Fruit fly (Drosophila melanogaster) whole organism, embryonic: ENCODE data around the gene Cenp-C.

Experiments
- Aef1 ChIP-seq: fragments of 200-800 bp; sonication (Bioruptor generic); IDR thresholded peaks from 3 replicates; pipeline ENCODE4 v1.3.6; 2022; ENCODE audit warnings: missing biosample characterization, missing genetic modification characterization
- B-H2 ChIP-seq: fragments of 200-800 bp; sonication (Bioruptor generic); optimal IDR thresholded peaks from 2 replicates; lab custom pipeline; 2018; ENCODE audit warnings: missing biosample characterization, mild to moderate bottlenecking, missing genetic modification characterization
- Bgb ChIP-seq: fragments of 200-800 bp; sonication (Bioruptor generic); IDR thresholded peaks from 2 replicates; pipeline ENCODE4 v1.3.6; 2022; ENCODE audit warnings: missing biosample characterization, missing genetic modification characterization; ENCODE audit not compliant: partially characterized antibody
- CG10979 ChIP-seq: fragments of 200-800 bp; sonication (Bioruptor generic); optimal IDR thresholded peaks from 2 replicates; lab custom pipeline; 2018; ENCODE audit warnings: missing biosample characterization, mild to moderate bottlenecking, missing genetic modification characterization, moderate library complexity
- CG12155 ChIP-seq: fragments of 200-800 bp; sonication (Bioruptor generic); optimal IDR thresholded peaks from 3 replicates; lab custom pipeline; 2016; ENCODE audit warnings: missing biosample characterization, missing genetic modification characterization
- CG12299 ChIP-seq: fragments of 200-800 bp; sonication (Bioruptor generic); optimal IDR thresholded peaks from 2 replicates; lab custom pipeline; 2018; ENCODE audit warnings: missing biosample characterization, mild to moderate bottlenecking, missing genetic modification characterization
- CG1529 ChIP-seq: fragments of 200-800 bp; sonication (Bioruptor generic); optimal IDR thresholded peaks from 3 replicates; lab custom pipeline; 2018; ENCODE audit warnings: missing biosample characterization, missing genetic modification characterization
- CG15479 ChIP-seq: fragments of 200-800 bp; sonication (Bioruptor generic); optimal IDR thresholded peaks from 3 replicates; lab custom pipeline; 2019; ENCODE audit warnings: missing biosample characterization, mild to moderate bottlenecking, missing genetic modification characterization, moderate library complexity
- CG16779 ChIP-seq: fragments of 200-800 bp; sonication (Bioruptor generic); IDR thresholded peaks from 2 replicates; pipeline ENCODE4 v1.3.6; 2022; ENCODE audit warnings: missing biosample characterization, missing genetic modification characterization
- CG17612 ChIP-seq: fragments of 200-800 bp; sonication (Bioruptor generic); IDR thresholded peaks from 2 replicates; pipeline ENCODE4 v1.3.6; 2022; ENCODE audit warnings: missing biosample characterization, missing genetic modification characterization
- CG18262 ChIP-seq: fragments of 200-800 bp; optimal IDR thresholded peaks from 3 replicates; lab custom pipeline; 2019; ENCODE audit warnings: missing biosample characterization, mild to moderate bottlenecking, missing genetic modification characterization, moderate library complexity
- CG30403 ChIP-seq: fragments of 200-800 bp; sonication (Bioruptor generic); optimal IDR thresholded peaks from 3 replicates; lab custom pipeline; 2016; ENCODE audit warnings: missing biosample characterization, missing genetic modification characterization
- CG33557 ChIP-seq: fragments of 200-800 bp; sonication (Bioruptor generic); optimal IDR thresholded peaks from 2 replicates; lab custom pipeline; 2019; ENCODE audit warnings: missing biosample characterization, mild to moderate bottlenecking, missing genetic modification characterization, moderate library complexity
- CG3407 ChIP-seq: fragments of 200-800 bp; sonication (Bioruptor generic); optimal IDR thresholded peaks from 2 replicates; lab custom pipeline; 2018; ENCODE audit warnings: missing biosample characterization, mild to moderate bottlenecking, missing genetic modification characterization
- CG34376 ChIP-seq: fragments of 200-800 bp; sonication (Bioruptor generic); optimal IDR thresholded peaks from 2 replicates; lab custom pipeline; 2018; ENCODE audit warnings: missing biosample characterization, mild to moderate bottlenecking, missing genetic modification characterization
- CG42726 ChIP-seq: fragments of 200-800 bp; sonication (Bioruptor generic); IDR thresholded peaks from 2 replicates; pipeline ENCODE4 v1.3.6; 2022; ENCODE audit warnings: missing biosample characterization, missing genetic modification characterization; ENCODE audit not compliant: partially characterized antibody
- CG43689 ChIP-seq: fragments of 200-800 bp; sonication (Bioruptor generic); IDR thresholded peaks from 2 replicates; pipeline ENCODE4 v1.3.6; 2022; ENCODE audit warnings: missing biosample characterization, missing genetic modification characterization
- CG4730 ChIP-seq: fragments of 200-800 bp; sonication (Bioruptor generic); IDR thresholded peaks from 2 replicates; pipeline ENCODE4 v1.3.6; 2022; ENCODE audit warnings: missing biosample characterization, missing genetic modification characterization
- CG6689 ChIP-seq: fragments of 200-800 bp; sonication (Bioruptor generic); IDR thresholded peaks from 2 replicates; pipeline ENCODE4 v1.3.6; 2022; ENCODE audit warnings: missing biosample characterization, missing genetic modification characterization
- CG6765 ChIP-seq: fragments of 200-800 bp; sonication (Bioruptor generic); optimal IDR thresholded peaks from 3 replicates; lab custom pipeline; 2017; ENCODE audit warnings: missing biosample characterization, mild to moderate bottlenecking, missing genetic modification characterization
- CG7839 ChIP-seq: fragments of 200-800 bp; sonication (Bioruptor generic); optimal IDR thresholded peaks from 3 replicates; lab custom pipeline; 2018; ENCODE audit warnings: missing biosample characterization, mild to moderate bottlenecking, missing genetic modification characterization, moderate library complexity
- CG9727 ChIP-seq: fragments of 200-800 bp; sonication (Bioruptor generic); optimal IDR thresholded peaks from 3 replicates; lab custom pipeline; 2017; ENCODE audit warnings: missing biosample characterization, mild to moderate bottlenecking, missing genetic modification characterization
- D19B ChIP-seq: fragments of 200-800 bp; sonication (Bioruptor generic); optimal IDR thresholded peaks from 2 replicates; lab custom pipeline; 2017; ENCODE audit warnings: missing biosample characterization, mild to moderate bottlenecking, missing genetic modification characterization
- Dad ChIP-seq: fragments of 200-800 bp; sonication (Bioruptor generic); optimal IDR thresholded peaks from 3 replicates; lab custom pipeline; 2016; ENCODE audit warnings: missing biosample characterization, missing genetic modification characterization
- Deaf1 ChIP-seq: fragments of 200-800 bp; optimal IDR thresholded peaks from 3 replicates; lab custom pipeline; 2019; ENCODE audit warnings: missing biosample characterization, mild to moderate bottlenecking, missing genetic modification characterization, moderate library complexity
- Dp ChIP-seq: fragments of 200-800 bp; sonication (Bioruptor generic); optimal IDR thresholded peaks from 2 replicates; lab custom pipeline; 2018; ENCODE audit warnings: missing biosample characterization, mild to moderate bottlenecking, missing genetic modification characterization, moderate library complexity
- Eip74EF ChIP-seq, 2 experiments: fragments of 200-800 bp in 1 of 2; fragments of >200 bp in 1 of 2; sonication (Bioruptor generic) in 1 of 2; optimal IDR thresholded peaks; 2 replicates each; lab custom pipeline; 2017 to 2019; ENCODE audit warnings: missing biosample characterization in 2 of 2, missing genetic modification characterization in 2 of 2, mild to moderate bottlenecking in 1 of 2, moderate library complexity in 1 of 2
- GATAe ChIP-seq: fragments of 200-800 bp; sonication (Bioruptor generic); conservative IDR thresholded peaks from 2 replicates; pipeline ENCODE4 v1.3.6; 2022; ENCODE audit warnings: missing biosample characterization, missing genetic modification characterization
- H15 ChIP-seq: fragments of 200-800 bp; sonication (Bioruptor generic); IDR thresholded peaks from 3 replicates; pipeline ENCODE4 v1.3.6; 2022; ENCODE audit warnings: missing biosample characterization, missing genetic modification characterization
- HmgZ ChIP-seq: fragments of 200-800 bp; sonication (Bioruptor generic); optimal IDR thresholded peaks from 2 replicates; lab custom pipeline; 2018; ENCODE audit warnings: missing biosample characterization, mild to moderate bottlenecking, missing genetic modification characterization
- Lhr ChIP-seq: fragments of 200-800 bp; sonication (Bioruptor generic); optimal IDR thresholded peaks from 3 replicates; lab custom pipeline; 2017; ENCODE audit warnings: mild to moderate bottlenecking, missing biosample characterization, missing genetic modification reagents, missing genetic modification characterization
- MBD-R2 ChIP-seq: fragments of 200-800 bp; sonication (Bioruptor generic); IDR thresholded peaks from 2 replicates; pipeline ENCODE4 v1.3.6; 2022; ENCODE audit warnings: missing biosample characterization, missing genetic modification characterization
- NfI ChIP-seq: fragments of 200-800 bp; sonication (Bioruptor generic); optimal IDR thresholded peaks from 3 replicates; lab custom pipeline; 2018; ENCODE audit warnings: missing biosample characterization, mild to moderate bottlenecking, missing genetic modification characterization, moderate library complexity
- br ChIP-seq: fragments of >200 bp; optimal IDR thresholded peaks from 2 replicates; lab custom pipeline; 2017
- chinmo ChIP-seq: fragments of 200-800 bp; sonication (Bioruptor generic); IDR thresholded peaks from 4 replicates; pipeline ENCODE4 v1.3.6; 2022; ENCODE audit warnings: missing biosample characterization, missing genetic modification characterization; ENCODE audit not compliant: partially characterized antibody
- cwo ChIP-seq: fragments of 200-800 bp; sonication (Bioruptor generic); optimal IDR thresholded peaks from 3 replicates; lab custom pipeline; 2017; ENCODE audit warnings: missing biosample characterization, missing genetic modification characterization, mild to moderate bottlenecking, moderate library complexity, missing genetic modification reagents
- en ChIP-seq: fragments of 200-800 bp; sonication (Bioruptor generic); optimal IDR thresholded peaks from 2 replicates; lab custom pipeline; 2016; ENCODE audit warnings: missing biosample characterization, missing genetic modification characterization
- exex ChIP-seq: fragments of 200-800 bp; sonication (Bioruptor generic); optimal IDR thresholded peaks from 4 replicates; lab custom pipeline; 2018; ENCODE audit warnings: missing biosample characterization, mild to moderate bottlenecking, missing genetic modification characterization, moderate library complexity
- fd3F ChIP-seq: fragments of 200-800 bp; sonication (Bioruptor generic); optimal IDR thresholded peaks from 2 replicates; lab custom pipeline; 2018; ENCODE audit warnings: missing biosample characterization, mild to moderate bottlenecking, missing genetic modification characterization, moderate library complexity
- gsb ChIP-seq: fragments of 200-800 bp; sonication (Bioruptor generic); IDR thresholded peaks from 2 replicates; pipeline ENCODE4 v1.3.6; 2022; ENCODE audit warnings: missing biosample characterization, missing genetic modification characterization
- her ChIP-seq: fragments of 200-800 bp; sonication (Bioruptor generic); optimal IDR thresholded peaks from 2 replicates; lab custom pipeline; 2016; ENCODE audit warnings: missing biosample characterization, missing genetic modification characterization
- luna ChIP-seq: fragments of 200-800 bp; sonication (Bioruptor generic); optimal IDR thresholded peaks from 2 replicates; lab custom pipeline; 2016; ENCODE audit warnings: missing biosample characterization, missing genetic modification characterization
- onecut ChIP-seq: fragments of 200-800 bp; sonication (Bioruptor generic); IDR thresholded peaks from 2 replicates; pipeline ENCODE4 v1.3.6; 2022; ENCODE audit warnings: missing biosample characterization, missing genetic modification characterization
- p53 ChIP-seq: fragments of 200-800 bp; sonication (Bioruptor generic); optimal IDR thresholded peaks from 2 replicates; lab custom pipeline; 2016; ENCODE audit warnings: missing biosample characterization, missing genetic modification characterization
- pita ChIP-seq: fragments of 200-800 bp; sonication (Bioruptor generic); optimal IDR thresholded peaks from 2 replicates; lab custom pipeline; 2017; ENCODE audit warnings: missing biosample characterization, mild to moderate bottlenecking, missing genetic modification characterization
- ro ChIP-seq: fragments of 200-800 bp; sonication (Bioruptor generic); IDR thresholded peaks from 2 replicates; pipeline ENCODE4 v1.3.6; 2022; ENCODE audit warnings: missing biosample characterization, missing genetic modification characterization
- sisA ChIP-seq: fragments of 200-800 bp; sonication (Bioruptor generic); IDR thresholded peaks from 2 replicates; pipeline ENCODE4 v1.3.6; 2022; ENCODE audit warnings: missing biosample characterization, missing genetic modification characterization
- sr ChIP-seq: fragments of 200-800 bp; sonication (Bioruptor generic); IDR thresholded peaks from 3 replicates; pipeline ENCODE4 v1.3.6; 2022; ENCODE audit warnings: missing biosample characterization, missing genetic modification characterization
- sug ChIP-seq: fragments of 200-800 bp; optimal IDR thresholded peaks from 2 replicates; lab custom pipeline; 2019; ENCODE audit warnings: missing biosample characterization, mild to moderate bottlenecking, missing genetic modification characterization, moderate library complexity
- trem ChIP-seq: fragments of 200-800 bp; optimal IDR thresholded peaks from 3 replicates; lab custom pipeline; 2019; ENCODE audit warnings: missing biosample characterization, mild to moderate bottlenecking, missing genetic modification characterization, moderate library complexity
- yki ChIP-seq: fragments of >200 bp; optimal IDR thresholded peaks from 3 replicates; lab custom pipeline; 2018
- zen2 ChIP-seq: fragments of 200-800 bp; sonication (Bioruptor generic); IDR thresholded peaks from 3 replicates; pipeline ENCODE4 v1.3.6; 2022; ENCODE audit warnings: missing biosample characterization, missing genetic modification characterization; ENCODE audit not compliant: partially characterized antibody

The Cenp-C gene

dm6 chr3R:8523668-8524067, 40.2 kb upstream of the Cenp-C start, which contains the start of gene CG31259 (continued):
- TF ChIP-seq Eip74EF (GFP tag; optimal IDR thresholded peaks at IDR 0.05; lab: Kevin White, UChicago), result no peak
- no peak for TF ChIP-seq Aef1
- TF ChIP-seq HmgZ (tag; lab: Kevin White, UChicago), result peak; percentile 3
- no peak for TF ChIP-seq yki (lab: Kevin White, UChicago)
- TF ChIP-seq trem (tag; lab: Kevin White, UChicago), result no peak
- TF ChIP-seq CG17612, result no peak
- no peak for TF ChIP-seq H15 (GFP tag; lab: Robert Waterston, UW)
- TF ChIP-seq cwo (GFP tag; lab: Kevin White, UChicago), result peak; percentile 86
- no peak for TF ChIP-seq CG4730 (GFP tag; lab: Robert Waterston, UW)
- TF ChIP-seq CG9727 (GFP tag; lab: Kevin White, UChicago), result no peak
- no peak for TF ChIP-seq br (lab: Kevin White, UChicago)
- TF ChIP-seq chinmo (GFP tag; lab: Robert Waterston, UW), result peak; percentile 66; the same call in 1 of the 4 replicates
- peak; percentile 45; the same call in 1 of the 2 replicates for TF ChIP-seq GATAe
- TF ChIP-seq NfI (GFP tag; lab: Kevin White, UChicago), result no peak
- no peak for TF ChIP-seq sisA (GFP tag; lab: Robert Waterston, UW)
- TF ChIP-seq sug, result peak; percentile 86
- TF ChIP-seq CG16779 (GFP tag; lab: Robert Waterston, UW), result no peak
- TF ChIP-seq sr (GFP tag; lab: Robert Waterston, UW), result no peak
- TF ChIP-seq CG18262, result no peak
- TF ChIP-seq Deaf1 (tag; lab: Kevin White, UChicago), result peak; percentile 86
- TF ChIP-seq Dp (GFP tag; lab: Kevin White, UChicago), result no peak
- peak; percentile 28 for TF ChIP-seq exex (tag; lab: Kevin White, UChicago)
- TF ChIP-seq, all 482 proteins: peak for 18

DNA sequence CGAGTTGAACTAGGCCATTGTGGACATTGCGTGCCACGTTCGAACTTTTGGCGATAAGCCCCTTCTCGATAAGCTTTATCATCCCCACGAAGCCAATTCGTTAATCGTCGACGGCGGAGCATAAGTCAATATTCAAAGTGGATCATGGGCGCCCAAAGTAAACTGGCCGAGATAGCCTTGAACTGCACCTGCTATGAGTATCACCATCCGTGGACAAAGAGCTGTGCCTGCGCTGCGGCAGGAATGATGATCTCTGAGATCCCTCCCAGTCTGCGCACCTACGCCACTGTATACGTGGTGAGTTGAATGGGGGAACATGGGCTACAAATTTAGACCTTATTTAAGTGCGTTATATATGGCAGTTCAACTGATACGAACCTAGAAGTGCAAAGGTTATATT, 39.6 kb upstream of the Cenp-C start:
- TF ChIP-seq D19B, result no peak
- no peak for TF ChIP-seq CG43689 (GFP tag; lab: Robert Waterston, UW)
- no peak for TF ChIP-seq fd3F (GFP tag; lab: Kevin White, UChicago)
- TF ChIP-seq Lhr, result no peak
- TF ChIP-seq B-H2 (GFP tag; lab: Kevin White, UChicago), result no peak
- no peak for TF ChIP-seq CG42726 (GFP tag; lab: Robert Waterston, UW)
- no peak for TF ChIP-seq MBD-R2 (GFP tag; lab: Robert Waterston, UW)
- no peak for TF ChIP-seq luna (GFP tag; lab: Kevin White, UChicago)
- peak; percentile 50 for TF ChIP-seq gsb (GFP tag; lab: Robert Waterston, UW)
- 0 out of 2 replicates have a peak, but pooled peaks have one; percentile 16 for TF ChIP-seq CG6689 (GFP tag; lab: Robert Waterston, UW)
- no peak for TF ChIP-seq CG3407 (GFP tag; lab: Kevin White, UChicago)
- TF ChIP-seq pita (GFP tag; lab: Kevin White, UChicago), result no peak
- no peak for TF ChIP-seq CG10979 (tag; lab: Kevin White, UChicago)
- TF ChIP-seq her (GFP tag; lab: Kevin White, UChicago), result peak; percentile 21
- no peak for TF ChIP-seq CG33557 (GFP tag; lab: Kevin White, UChicago)
- TF ChIP-seq zen2, result no peak
- TF ChIP-seq CG15479, result no peak
- TF ChIP-seq Bgb (GFP tag; lab: Robert Waterston, UW), result no peak
- TF ChIP-seq CG12299 (tag; lab: Kevin White, UChicago), result no peak
- no peak for TF ChIP-seq p53 (GFP tag; lab: Kevin White, UChicago)
- TF ChIP-seq CG16779 (GFP tag; lab: Robert Waterston, UW), result no peak
- no peak for TF ChIP-seq CG6765
- no peak for TF ChIP-seq Dad
- peak; percentile 0 for TF ChIP-seq CG30403 (GFP tag; lab: Kevin White, UChicago)
- peak; percentile 1 for TF ChIP-seq CG12155 (GFP tag; lab: Kevin White, UChicago)
- peak; percentile 50 for TF ChIP-seq CG7839 (tag; lab: Kevin White, UChicago)
- TF ChIP-seq onecut, result no peak
- no peak for TF ChIP-seq CG34376
- no peak for TF ChIP-seq ro
- no peak for TF ChIP-seq CG1529 (GFP tag; lab: Kevin White, UChicago)
- TF ChIP-seq en (GFP tag; lab: Kevin White, UChicago), result no peak
